Worm (Caenorhabditis elegans) whole organism, L4 larva: Measurements from ENCODE around the gene npr-41.

Experiments
- Y105C5A.15 ChIP-seq: fragments of 200-800 bp; sonication (Bioruptor generic); IDR thresholded peaks from 2 replicates; pipeline ENCODE4 v1.3.6; 2022; ENCODE audit warnings: missing genetic modification characterization, missing compliant biosample characterization
- arid-1 ChIP-seq: fragments of 200-800 bp; sonication (Bioruptor generic); conservative IDR thresholded peaks from 2 replicates; pipeline ENCODE4 v1.3.6; 2022; ENCODE audit warnings: missing genetic modification reagents, missing genetic modification characterization, missing compliant biosample characterization
- ces-1 ChIP-seq: fragments of 150-350 bp; sonication (generic microtip); optimal IDR thresholded peaks from 4 replicates; lab custom pipeline; 2014; ENCODE audit warnings: missing biosample characterization, missing genetic modification reagents, missing genetic modification characterization
- dpl-1 ChIP-seq: fragments of 150-350 bp; optimal IDR thresholded peaks from 2 replicates; lab custom pipeline; 2014; ENCODE audit warnings: missing biosample characterization, missing genetic modification reagents, missing genetic modification characterization
- fkh-10 ChIP-seq: fragments of 150-350 bp; optimal IDR thresholded peaks from 2 replicates; lab custom pipeline; 2014; ENCODE audit warnings: missing biosample characterization, missing genetic modification reagents, missing genetic modification characterization
- sdz-12 ChIP-seq: fragments of 200-800 bp; sonication (Bioruptor generic); optimal IDR thresholded peaks from 2 replicates; lab custom pipeline; 2018; ENCODE audit warnings: mild to moderate bottlenecking, missing genetic modification characterization, missing compliant biosample characterization
- zag-1 ChIP-seq: fragments of 150-350 bp; optimal IDR thresholded peaks from 2 replicates; lab custom pipeline; 2014; ENCODE audit warnings: missing biosample characterization, missing genetic modification characterization

- TF ChIP-seq fkh-10 (GFP tag; lab: Kevin White, UChicago) (no peak), ces-1 (GFP tag; lab: Kevin White, UChicago) (no peak), arid-1 (no peak), zag-1 (tag; lab: Kevin White, UChicago) (no peak), Y105C5A.15 (GFP tag; lab: Robert Waterston, UW) (no peak), dpl-1 (no peak), sdz-12 (GFP tag; lab: Kevin White, UChicago) (no peak)
Measured at ce11 chrII:11471916-11472315, 38.6 kb upstream of the npr-41 start, which contains the start of gene mfn-1.
